Fruit fly (Drosophila melanogaster): ENCODE data around the gene CG14210.

The CG14210 gene

dm6 chrX:19608042-19608609 is 7.9 kb upstream of the CG14210 start (continued):
- no peak for TF ChIP-seq CG33213 (GFP tag; optimal IDR thresholded peaks at IDR 0.05)
- TF ChIP-seq CG14710 (tag; optimal IDR thresholded peaks at IDR 0.05): no peak
- TF ChIP-seq CG12769 (tag; optimal IDR thresholded peaks at IDR 0.05): peak; percentile 66
- TF ChIP-seq HLH4C (GFP tag; IDR thresholded peaks at IDR 0.05; ENCODE audit: partially characterized antibody): peak; percentile 53
- no peak for TF ChIP-seq HmgD (GFP tag; optimal IDR thresholded peaks at IDR 0.05)
- TF ChIP-seq bcd (GFP tag; optimal IDR thresholded peaks at IDR 0.05): no peak
- no peak for TF ChIP-seq bsh (GFP tag; optimal IDR thresholded peaks at IDR 0.05)
- TF ChIP-seq gem (tag; optimal IDR thresholded peaks at IDR 0.05): no peak
- no peak for TF ChIP-seq CG11560 (tag; IDR thresholded peaks at IDR 0.05)
- TF ChIP-seq CG43689 (GFP tag; IDR thresholded peaks at IDR 0.05): no peak
- TF ChIP-seq CG4617 (GFP tag; optimal IDR thresholded peaks at IDR 0.05; ENCODE audit: borderline replicate concordance): no peak
- no peak for TF ChIP-seq CG1602 (GFP tag; optimal IDR thresholded peaks at IDR 0.05)
- TF ChIP-seq CG11504 (tag; optimal IDR thresholded peaks at IDR 0.05): no peak
- no peak for TF ChIP-seq CG7556 (GFP tag; optimal IDR thresholded peaks at IDR 0.05)
- TF ChIP-seq br (optimal IDR thresholded peaks at IDR 0.05): no peak
- peak; percentile 20; the same call in 1 of the 2 replicates for TF ChIP-seq onecut (GFP tag; IDR thresholded peaks at IDR 0.05)
- TF ChIP-seq CG4854 (GFP tag; optimal IDR thresholded peaks at IDR 0.05): no peak
- no peak for TF ChIP-seq Oli (tag; optimal IDR thresholded peaks at IDR 0.05)
- TF ChIP-seq CG18476 (GFP tag; optimal IDR thresholded peaks at IDR 0.05): no peak
- no peak for TF ChIP-seq tin (GFP tag; optimal IDR thresholded peaks at IDR 0.05)
- TF ChIP-seq cato (GFP tag; optimal IDR thresholded peaks at IDR 0.05; ENCODE audit: borderline replicate concordance): no peak
- no peak for TF ChIP-seq CoRest (tag; optimal IDR thresholded peaks at IDR 0.05)
- TF ChIP-seq lmd (GFP tag; IDR thresholded peaks at IDR 0.05): no peak
- TF ChIP-seq CG11695 (GFP tag; IDR thresholded peaks at IDR 0.05): no peak
- no peak for TF ChIP-seq CG10366 (GFP tag; IDR thresholded peaks at IDR 0.05)
- TF ChIP-seq jigr1 (GFP tag; IDR thresholded peaks at IDR 0.05): no peak
- no peak for TF ChIP-seq Sin3A (optimal IDR thresholded peaks at IDR 0.05)
- TF ChIP-seq CG3281 (GFP tag; optimal IDR thresholded peaks at IDR 0.05): no peak
- TF ChIP-seq C15 (GFP tag; IDR thresholded peaks at IDR 0.05): no peak
- no peak for TF ChIP-seq kay (GFP tag; optimal IDR thresholded peaks at IDR 0.05)
- TF ChIP-seq CG42726 (GFP tag; IDR thresholded peaks at IDR 0.05; ENCODE audit: partially characterized antibody): no peak
- no peak for TF ChIP-seq CG30020 (tag; optimal IDR thresholded peaks at IDR 0.05)
- TF ChIP-seq CG2712 (tag; optimal IDR thresholded peaks at IDR 0.05): no peak
- TF ChIP-seq pnt (GFP tag; optimal IDR thresholded peaks at IDR 0.05): no peak
- TF ChIP-seq CG8765 (GFP tag; IDR thresholded peaks at IDR 0.05): no peak
- no peak for TF ChIP-seq CG2120 (GFP tag; optimal IDR thresholded peaks at IDR 0.05)
- TF ChIP-seq NC2α (GFP tag; optimal IDR thresholded peaks at IDR 0.05): no peak
- TF ChIP-seq CG32767 (GFP tag; IDR thresholded peaks at IDR 0.05): no peak
- no peak for TF ChIP-seq pita (GFP tag; optimal IDR thresholded peaks at IDR 0.05)
- TF ChIP-seq gsb-n (tag; optimal IDR thresholded peaks at IDR 0.05): no peak
- TF ChIP-seq Hsf (GFP tag; optimal IDR thresholded peaks at IDR 0.05): no peak
- no peak for TF ChIP-seq eyg (GFP tag; optimal IDR thresholded peaks at IDR 0.05)
- TF ChIP-seq CG12071 (GFP tag; optimal IDR thresholded peaks at IDR 0.05): no peak
- no peak for TF ChIP-seq CG12155 (GFP tag; optimal IDR thresholded peaks at IDR 0.05)
- TF ChIP-seq TFAM (GFP tag; optimal IDR thresholded peaks at IDR 0.05): no peak
- TF ChIP-seq CG13123 (GFP tag; optimal IDR thresholded peaks at IDR 0.05): no peak
- TF ChIP-seq corto (GFP tag; optimal IDR thresholded peaks at IDR 0.05): no peak
- TF ChIP-seq Hr78 (GFP tag; optimal IDR thresholded peaks at IDR 0.05): peak in 1 of 2 experiments; percentile 42
- TF ChIP-seq CG12299 (tag; optimal IDR thresholded peaks at IDR 0.05): no peak
- TF ChIP-seq CG12236 (GFP tag; optimal IDR thresholded peaks at IDR 0.05): no peak
- no peak for TF ChIP-seq fru (optimal IDR thresholded peaks at IDR 0.05)
- peak; percentile 76 for TF ChIP-seq sug (tag; optimal IDR thresholded peaks at IDR 0.05)

All from whole organism, embryonic.